Fruit fly (Drosophila melanogaster) whole organism, pupa: ENCODE data around the gene CG7497.

Experiments used
- CG10348 ChIP-seq: fragments of 200-800 bp; sonication (Bioruptor generic); IDR thresholded peaks from 2 replicates; pipeline ENCODE4 v1.3.6; 2022; ENCODE audit warnings: missing biosample characterization, missing genetic modification characterization
- CG12605 ChIP-seq: fragments of 200-800 bp; sonication (Bioruptor generic); IDR thresholded peaks from 2 replicates; pipeline ENCODE4 v1.3.6; 2022; ENCODE audit warnings: missing biosample characterization, missing genetic modification characterization
- CG14655 ChIP-seq: fragments of 200-800 bp; sonication (Bioruptor generic); optimal IDR thresholded peaks from 3 replicates; lab custom pipeline; 2017; ENCODE audit warnings: mild to moderate bottlenecking, missing biosample characterization, missing genetic modification reagents, missing genetic modification characterization
- CG15710 ChIP-seq: fragments of 200-800 bp; sonication (Bioruptor generic); optimal IDR thresholded peaks from 2 replicates; lab custom pipeline; 2018; ENCODE audit warnings: missing biosample characterization, mild to moderate bottlenecking, missing genetic modification characterization, moderate library complexity
- CG17806 ChIP-seq: fragments of 200-800 bp; sonication (Bioruptor generic); optimal IDR thresholded peaks from 2 replicates; lab custom pipeline; 2018; ENCODE audit warnings: missing biosample characterization, mild to moderate bottlenecking, missing genetic modification characterization, moderate library complexity
- CG34367 ChIP-seq: fragments of 200-800 bp; sonication (Bioruptor generic); optimal IDR thresholded peaks from 2 replicates; lab custom pipeline; 2018; ENCODE audit warnings: missing biosample characterization, mild to moderate bottlenecking, missing genetic modification characterization
- CG4496 ChIP-seq: fragments of 200-800 bp; sonication (Bioruptor generic); IDR thresholded peaks from 3 replicates; pipeline ENCODE4 v1.3.6; 2022; ENCODE audit warnings: missing biosample characterization, missing genetic modification characterization
- CG8301 ChIP-seq: fragments of 200-800 bp; sonication (Bioruptor generic); optimal IDR thresholded peaks from 2 replicates; lab custom pipeline; 2018; ENCODE audit warnings: missing biosample characterization, mild to moderate bottlenecking, missing genetic modification characterization
- EcR ChIP-seq: fragments of 200-800 bp; sonication (Bioruptor generic); optimal IDR thresholded peaks from 3 replicates; lab custom pipeline; 2019; ENCODE audit warnings: missing biosample characterization, missing genetic modification characterization, mild to moderate bottlenecking, moderate library complexity, missing genetic modification reagents
- Pif1A ChIP-seq: fragments of 200-800 bp; sonication (Bioruptor generic); optimal IDR thresholded peaks from 3 replicates; lab custom pipeline; 2016; ENCODE audit warnings: missing biosample characterization, missing genetic modification characterization
- rn ChIP-seq: fragments of 200-800 bp; sonication (Bioruptor generic); IDR thresholded peaks from 2 replicates; pipeline ENCODE4 v1.3.6; 2022; ENCODE audit warnings: missing biosample characterization, missing genetic modification characterization

dm6 chr3L:17595810-17596561 is 37.3 kb upstream of the CG7497 start:
- TF ChIP-seq CG8301 (tag; lab: Kevin White, UChicago) (no peak), CG15710 (no peak), Pif1A (no peak), CG17806 (tag; lab: Kevin White, UChicago) (no peak), CG4496 (GFP tag; lab: Robert Waterston, UW) (no peak), EcR (GFP tag; lab: Kevin White, UChicago) (peak; percentile 32), CG12605 (no peak), CG34367 (tag; lab: Kevin White, UChicago) (no peak), CG10348 (GFP tag; lab: Robert Waterston, UW) (no peak), rn (no peak), CG14655 (GFP tag; lab: Kevin White, UChicago) (no peak)
